Worm (Caenorhabditis elegans): ENCODE measurements around the gene sre-38.

sre-38 gene

DNA sequence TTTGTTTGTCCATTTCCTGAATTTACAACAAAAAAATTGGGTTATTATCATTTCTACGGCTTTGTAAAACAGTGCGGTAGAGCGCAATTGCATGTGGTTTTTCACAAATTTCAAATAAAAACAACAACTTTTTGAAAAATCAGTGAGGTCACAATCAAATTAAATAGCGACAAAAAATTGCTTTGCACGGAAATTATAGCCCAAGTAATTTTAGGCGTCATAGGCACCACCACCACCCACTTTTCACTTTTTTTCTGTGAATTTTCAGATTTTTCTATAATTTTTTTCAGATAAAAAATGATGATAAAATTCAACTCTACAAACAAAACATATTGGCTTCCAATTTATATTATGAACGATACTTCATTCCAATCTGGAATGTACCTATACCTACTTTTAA is at the start of gene sre-38:
Gene sre-38 (plus strand): TSS at position 301 of the 400 bp plus-strand sequence.
- no peak for TF ChIP-seq snpc-4 (tag; optimal IDR thresholded peaks at IDR 0.05)
- TF ChIP-seq ham-2 (GFP tag; optimal IDR thresholded peaks at IDR 0.05): no peak
- TF ChIP-seq mls-2 (tag; optimal IDR thresholded peaks at IDR 0.05): no peak
- TF ChIP-seq mep-1 (tag; optimal IDR thresholded peaks at IDR 0.05): no peak

ce11 chrII:12408717-12409116 is 48.7 kb upstream of the sre-38 start, which contains the start of gene sre-31:
sre-31 (minus strand) TSS chrII:12408817.
- TF ChIP-seq drap-1 (GFP tag; optimal IDR thresholded peaks at IDR 0.05) (no peak), sem-2 (GFP tag; optimal IDR thresholded peaks at IDR 0.05) (no peak), tbx-8 (GFP tag; optimal IDR thresholded peaks at IDR 0.05) (no peak), lsy-2 (tag; optimal IDR thresholded peaks at IDR 0.05) (no peak), cnd-1 (tag; optimal IDR thresholded peaks at IDR 0.05) (no peak), M03D4.4 (tag; optimal IDR thresholded peaks at IDR 0.05) (no peak), mep-1 (tag; optimal IDR thresholded peaks at IDR 0.05) (no peak), ceh-83 (GFP tag; optimal IDR thresholded peaks at IDR 0.05) (no peak), blmp-1 (tag; optimal IDR thresholded peaks at IDR 0.05) (no peak), mab-5 (tag; optimal IDR thresholded peaks at IDR 0.05) (no peak), ztf-11 (tag; optimal IDR thresholded peaks at IDR 0.05) (no peak), lin-32 (GFP tag; optimal IDR thresholded peaks at IDR 0.05) (no peak), ham-2 (GFP tag; optimal IDR thresholded peaks at IDR 0.05) (no peak), nhr-237 (tag; optimal IDR thresholded peaks at IDR 0.05) (no peak)

DNA sequence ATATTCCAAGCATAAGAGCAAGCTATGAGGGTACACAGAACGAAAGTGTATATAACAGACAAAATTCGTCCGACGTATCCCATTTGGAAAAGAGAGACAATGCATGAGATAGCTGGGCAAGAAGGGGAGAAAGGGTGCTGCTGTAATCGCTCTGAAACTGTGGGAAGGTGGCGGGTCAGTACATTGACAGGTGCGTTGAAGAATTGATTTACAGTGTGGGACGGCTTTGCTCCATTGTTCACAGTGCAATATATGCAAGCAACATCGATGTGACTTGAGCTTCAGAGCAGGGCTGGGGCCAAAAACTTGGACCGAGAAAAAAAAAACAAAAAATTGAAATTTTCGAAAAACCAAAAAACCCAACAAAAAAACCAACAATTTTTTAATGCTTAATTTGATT is 47.3 kb upstream of the sre-38 start, which contains the start of gene F57G9.3:
Gene F57G9.3 (minus strand): TSS at position 101 of the 400 bp plus-strand sequence.
- TF ChIP-seq lin-13 (tag; optimal IDR thresholded peaks at IDR 0.05) (no peak), nhr-2 (tag; optimal IDR thresholded peaks at IDR 0.05) (no peak), mls-2 (tag; optimal IDR thresholded peaks at IDR 0.05) (no peak), tbx-8 (GFP tag; optimal IDR thresholded peaks at IDR 0.05) (no peak), ceh-43 (GFP tag; optimal IDR thresholded peaks at IDR 0.05) (no peak), ces-1 (GFP tag; optimal IDR thresholded peaks at IDR 0.05) (no peak), cnd-1 (tag; optimal IDR thresholded peaks at IDR 0.05) (no peak), sem-2 (GFP tag; optimal IDR thresholded peaks at IDR 0.05) (no peak), snpc-4 (tag; optimal IDR thresholded peaks at IDR 0.05) (no peak), unc-120 (tag; optimal IDR thresholded peaks at IDR 0.05; ENCODE audit: poor library complexity, severe bottlenecking) (no peak), nhr-28 (tag; optimal IDR thresholded peaks at IDR 0.05) (no peak), zip-8 (tag; optimal IDR thresholded peaks at IDR 0.05) (no peak), M03D4.4 (tag; optimal IDR thresholded peaks at IDR 0.05) (no peak), flh-1 (GFP tag; optimal IDR thresholded peaks at IDR 0.05) (no peak), nhr-12 (tag; optimal IDR thresholded peaks at IDR 0.05) (no peak), ham-2 (GFP tag; optimal IDR thresholded peaks at IDR 0.05) (no peak)

ce11 chrII:12412417-12412816 is 45.0 kb upstream of the sre-38 start, which contains the start of gene Y57A10C.1:
Y57A10C.1 (minus strand) TSS chrII:12412517.
- no peak for TF ChIP-seq unc-39 (tag; optimal IDR thresholded peaks at IDR 0.05)
- TF ChIP-seq ztf-11 (tag; optimal IDR thresholded peaks at IDR 0.05): no peak
- no peak for TF ChIP-seq ces-1 (GFP tag; optimal IDR thresholded peaks at IDR 0.05)
- no peak for TF ChIP-seq zip-8 (tag; optimal IDR thresholded peaks at IDR 0.05)
- no peak for TF ChIP-seq ceh-83 (GFP tag; optimal IDR thresholded peaks at IDR 0.05)
- no peak for TF ChIP-seq lin-32 (GFP tag; optimal IDR thresholded peaks at IDR 0.05)
- TF ChIP-seq elt-1 (tag; optimal IDR thresholded peaks at IDR 0.05; ENCODE audit: borderline replicate concordance, insufficient read depth): no peak
- no peak for TF ChIP-seq bed-3 (GFP tag; optimal IDR thresholded peaks at IDR 0.05)
- no peak for TF ChIP-seq nhr-76 (tag; optimal IDR thresholded peaks at IDR 0.05)

ce11 chrII:12414805-12415204 is 42.6 kb upstream of the sre-38 start, which contains the start of gene Y57A10C.11:
Y57A10C.11 (minus strand) TSS chrII:12414905.
- no peak for TF ChIP-seq nhr-237 (tag; optimal IDR thresholded peaks at IDR 0.05)
- no peak for TF ChIP-seq nhr-76 (tag; optimal IDR thresholded peaks at IDR 0.05)
- TF ChIP-seq sptf-1 (tag; optimal IDR thresholded peaks at IDR 0.05): no peak
- TF ChIP-seq lsy-2 (tag; optimal IDR thresholded peaks at IDR 0.05): no peak
- no peak for TF ChIP-seq sem-2 (GFP tag; optimal IDR thresholded peaks at IDR 0.05)
- TF ChIP-seq unc-120 (tag; optimal IDR thresholded peaks at IDR 0.05; ENCODE audit: poor library complexity, severe bottlenecking): no peak
- TF ChIP-seq hlh-1 (tag; optimal IDR thresholded peaks at IDR 0.05): no peak
